Fruit fly (Drosophila melanogaster) whole organism, prepupa: ENCODE data around the gene CG14441.

Source experiments
- CG10631 ChIP-seq: fragments of 200-800 bp; sonication (Bioruptor generic); optimal IDR thresholded peaks from 2 replicates; lab custom pipeline; 2016; ENCODE audit warnings: missing biosample characterization, missing genetic modification characterization
- CG10669 ChIP-seq: fragments of 200-800 bp; sonication (Bioruptor generic); optimal IDR thresholded peaks from 3 replicates; lab custom pipeline; 2018; ENCODE audit warnings: missing biosample characterization, mild to moderate bottlenecking, missing genetic modification characterization, moderate library complexity
- CG11762 ChIP-seq: fragments of 200-800 bp; sonication (Bioruptor generic); optimal IDR thresholded peaks from 3 replicates; lab custom pipeline; 2016; ENCODE audit warnings: missing biosample characterization, missing genetic modification characterization; ENCODE audit not compliant: insufficient read depth
- CG15336 ChIP-seq: fragments of 200-800 bp; sonication (Bioruptor generic); IDR thresholded peaks from 2 replicates; pipeline ENCODE4 v1.3.6; 2022; ENCODE audit warnings: missing biosample characterization, missing genetic modification characterization
- CG1621 ChIP-seq: fragments of 200-800 bp; sonication (Bioruptor generic); optimal IDR thresholded peaks from 3 replicates; lab custom pipeline; 2018; ENCODE audit warnings: missing biosample characterization, mild to moderate bottlenecking, missing genetic modification characterization
- CG16779 ChIP-seq: fragments of 200-800 bp; sonication (Bioruptor generic); optimal IDR thresholded peaks from 3 replicates; lab custom pipeline; 2017; ENCODE audit warnings: missing biosample characterization, mild to moderate bottlenecking, missing genetic modification characterization
- CG3032 ChIP-seq: fragments of 200-800 bp; optimal IDR thresholded peaks from 2 replicates; lab custom pipeline; 2019; ENCODE audit warnings: missing biosample characterization, mild to moderate bottlenecking, missing genetic modification characterization, moderate library complexity
- CG31627 ChIP-seq: fragments of 200-800 bp; sonication (Bioruptor generic); optimal IDR thresholded peaks from 3 replicates; lab custom pipeline; 2016; ENCODE audit warnings: missing biosample characterization, missing genetic modification characterization
- CG32006 ChIP-seq: fragments of 200-800 bp; sonication (Bioruptor generic); optimal IDR thresholded peaks from 3 replicates; lab custom pipeline; 2017; ENCODE audit warnings: missing biosample characterization, mild to moderate bottlenecking, missing genetic modification characterization
- CG3919 ChIP-seq: fragments of 200-800 bp; sonication (Bioruptor generic); optimal IDR thresholded peaks from 3 replicates; lab custom pipeline; 2016; ENCODE audit warnings: missing biosample characterization, missing genetic modification characterization
- CG4318 ChIP-seq: fragments of 200-800 bp; sonication (Bioruptor generic); optimal IDR thresholded peaks from 3 replicates; lab custom pipeline; 2017; ENCODE audit warnings: missing biosample characterization, mild to moderate bottlenecking, missing genetic modification characterization
- CG6276 ChIP-seq: fragments of 200-800 bp; sonication (Bioruptor generic); optimal IDR thresholded peaks from 2 replicates; lab custom pipeline; 2017; ENCODE audit warnings: missing biosample characterization, mild to moderate bottlenecking, missing genetic modification characterization
- CG6792 ChIP-seq: fragments of 200-800 bp; sonication (Bioruptor generic); optimal IDR thresholded peaks from 3 replicates; lab custom pipeline; 2016; ENCODE audit warnings: missing biosample characterization, missing genetic modification characterization
- CG6808 ChIP-seq: fragments of 200-800 bp; sonication (Bioruptor generic); optimal IDR thresholded peaks from 3 replicates; lab custom pipeline; 2017; ENCODE audit warnings: missing biosample characterization, missing genetic modification characterization, mild to moderate bottlenecking, moderate library complexity, missing genetic modification reagents
- CG6854 ChIP-seq: fragments of 200-800 bp; sonication (Bioruptor generic); optimal IDR thresholded peaks from 2 replicates; lab custom pipeline; 2017; ENCODE audit warnings: missing biosample characterization, mild to moderate bottlenecking, missing genetic modification characterization
- CG7368 ChIP-seq: fragments of 200-800 bp; sonication (Bioruptor generic); optimal IDR thresholded peaks from 3 replicates; lab custom pipeline; 2016; ENCODE audit warnings: missing biosample characterization, missing genetic modification characterization
- CG8319 ChIP-seq: fragments of 200-800 bp; sonication (Bioruptor generic); optimal IDR thresholded peaks from 3 replicates; lab custom pipeline; 2016; ENCODE audit warnings: missing biosample characterization, missing genetic modification characterization
- CG8632 ChIP-seq: fragments of 200-800 bp; sonication (Bioruptor generic); optimal IDR thresholded peaks from 3 replicates; lab custom pipeline; 2016; ENCODE audit warnings: missing biosample characterization, missing genetic modification characterization
- CG9139 ChIP-seq: fragments of 200-800 bp; sonication (Bioruptor generic); optimal IDR thresholded peaks from 3 replicates; lab custom pipeline; 2017; ENCODE audit warnings: missing biosample characterization, mild to moderate bottlenecking, missing genetic modification characterization
- Eip93F ChIP-seq: fragments of 200-800 bp; sonication (Bioruptor generic); optimal IDR thresholded peaks from 2 replicates; lab custom pipeline; 2016; ENCODE audit warnings: missing biosample characterization, mild to moderate bottlenecking, missing genetic modification characterization
- Ets21C ChIP-seq: fragments of 200-800 bp; sonication (Bioruptor generic); optimal IDR thresholded peaks from 3 replicates; lab custom pipeline; 2016; ENCODE audit warnings: missing biosample characterization, missing genetic modification characterization
- Ets96B ChIP-seq: fragments of 200-800 bp; optimal IDR thresholded peaks from 2 replicates; lab custom pipeline; 2019; ENCODE audit warnings: missing biosample characterization, mild to moderate bottlenecking, missing genetic modification characterization, moderate library complexity
- Gug ChIP-seq: fragments of 200-800 bp; sonication (Bioruptor generic); IDR thresholded peaks from 2 replicates; pipeline ENCODE4 v1.3.6; 2022; ENCODE audit warnings: missing biosample characterization, missing genetic modification characterization
- Hr39 ChIP-seq: fragments of 200-800 bp; sonication (Bioruptor generic); optimal IDR thresholded peaks from 2 replicates; lab custom pipeline; 2016; ENCODE audit warnings: missing biosample characterization, missing genetic modification characterization
- Hr4 ChIP-seq: fragments of 200-800 bp; sonication (Bioruptor generic); optimal IDR thresholded peaks from 3 replicates; lab custom pipeline; 2016; ENCODE audit warnings: missing biosample characterization, missing genetic modification characterization
- Lpt ChIP-seq: fragments of 200-800 bp; sonication (Bioruptor generic); optimal IDR thresholded peaks from 3 replicates; lab custom pipeline; 2016; ENCODE audit warnings: missing biosample characterization, missing genetic modification characterization
- Met ChIP-seq: fragments of 200-800 bp; sonication (Bioruptor generic); optimal IDR thresholded peaks from 3 replicates; lab custom pipeline; 2016; ENCODE audit warnings: missing biosample characterization, missing genetic modification characterization
- Smox ChIP-seq: fragments of 200-800 bp; sonication (Bioruptor generic); optimal IDR thresholded peaks from 3 replicates; lab custom pipeline; 2016; ENCODE audit warnings: missing biosample characterization, missing genetic modification characterization
- Sox102F ChIP-seq: fragments of 200-800 bp; sonication (Bioruptor generic); optimal IDR thresholded peaks from 2 replicates; lab custom pipeline; 2016; ENCODE audit warnings: missing biosample characterization, mild to moderate bottlenecking, missing genetic modification characterization
- Sox14 ChIP-seq: fragments of 200-800 bp; sonication (Bioruptor generic); optimal IDR thresholded peaks from 3 replicates; lab custom pipeline; 2016; ENCODE audit warnings: missing biosample characterization, missing genetic modification characterization
- Sox15 ChIP-seq: fragments of 200-800 bp; sonication (Bioruptor generic); optimal IDR thresholded peaks from 3 replicates; lab custom pipeline; 2016; ENCODE audit warnings: missing biosample characterization, missing genetic modification characterization
- achi ChIP-seq: fragments of 200-800 bp; sonication (Bioruptor generic); optimal IDR thresholded peaks from 3 replicates; lab custom pipeline; 2016; ENCODE audit warnings: missing biosample characterization, missing genetic modification characterization
- acj6 ChIP-seq: fragments of 200-800 bp; sonication (Bioruptor generic); optimal IDR thresholded peaks from 3 replicates; lab custom pipeline; 2016; ENCODE audit warnings: missing biosample characterization, missing genetic modification characterization
- cyc ChIP-seq: fragments of 200-800 bp; sonication (Bioruptor generic); optimal IDR thresholded peaks from 3 replicates; lab custom pipeline; 2016; ENCODE audit warnings: missing biosample characterization, missing genetic modification characterization
- dac ChIP-seq: fragments of 200-800 bp; sonication (Bioruptor generic); optimal IDR thresholded peaks from 2 replicates; lab custom pipeline; 2017; ENCODE audit warnings: missing biosample characterization, mild to moderate bottlenecking, missing genetic modification characterization
- dsx ChIP-seq: fragments of 200-800 bp; optimal IDR thresholded peaks from 3 replicates; lab custom pipeline; 2019; ENCODE audit warnings: missing biosample characterization, mild to moderate bottlenecking, missing genetic modification characterization, moderate library complexity; ENCODE audit not compliant: poor library complexity, severe bottlenecking
- esn ChIP-seq: fragments of 200-800 bp; sonication (Bioruptor generic); optimal IDR thresholded peaks from 2 replicates; lab custom pipeline; 2016; ENCODE audit warnings: missing biosample characterization, mild to moderate bottlenecking, missing genetic modification characterization, moderate library complexity
- fd59A ChIP-seq: fragments of 200-800 bp; sonication (Bioruptor generic); optimal IDR thresholded peaks from 2 replicates; lab custom pipeline; 2017; ENCODE audit warnings: missing biosample characterization, mild to moderate bottlenecking, missing genetic modification characterization, missing genetic modification reagents
- fkh ChIP-seq: fragments of 200-800 bp; sonication (Bioruptor generic); optimal IDR thresholded peaks from 3 replicates; lab custom pipeline; 2017; ENCODE audit warnings: missing biosample characterization, mild to moderate bottlenecking, missing genetic modification characterization, moderate library complexity
- lz ChIP-seq: fragments of 200-800 bp; sonication (Bioruptor generic); optimal IDR thresholded peaks from 3 replicates; lab custom pipeline; 2016; ENCODE audit warnings: missing biosample characterization, missing genetic modification characterization
- pdm3 ChIP-seq: fragments of 200-800 bp; sonication (Bioruptor generic); optimal IDR thresholded peaks from 3 replicates; lab custom pipeline; 2016; ENCODE audit warnings: missing biosample characterization, missing genetic modification characterization
- ss ChIP-seq, 2 experiments: fragments of 200-800 bp; sonication (Bioruptor generic); optimal IDR thresholded peaks; 2 replicates in 1 of 2; 3 replicates in 1 of 2; lab custom pipeline; 2017 to 2018; ENCODE audit warnings: mild to moderate bottlenecking in 2 of 2, missing biosample characterization in 2 of 2, missing genetic modification characterization in 2 of 2, moderate library complexity in 1 of 2
- svp ChIP-seq: fragments of 200-800 bp; sonication (Bioruptor generic); peaks from one replicate; lab custom pipeline; 2016; ENCODE audit warnings: missing biosample characterization, missing genetic modification characterization
- topi ChIP-seq: fragments of 200-800 bp; sonication (Bioruptor generic); optimal IDR thresholded peaks from 3 replicates; lab custom pipeline; 2016; ENCODE audit warnings: missing biosample characterization, missing genetic modification characterization

Gene CG14441

dm6 chrX:6656626-6657558, 42.4 kb upstream of the CG14441 start (continued):
- TF ChIP-seq Lpt (GFP tag; lab: Kevin White, UChicago) (no peak), CG4318 (GFP tag; lab: Kevin White, UChicago) (no peak), lz (no peak), achi (peak; percentile 13), pdm3 (GFP tag; lab: Kevin White, UChicago) (peak; percentile 34), Sox14 (GFP tag; lab: Kevin White, UChicago) (no peak), CG1621 (tag; lab: Kevin White, UChicago) (peak; percentile 37), cyc (GFP tag; lab: Kevin White, UChicago) (no peak), Eip93F (GFP tag; lab: Kevin White, UChicago) (peak; percentile 60), CG32006 (GFP tag; lab: Kevin White, UChicago) (peak; percentile 38), CG9139 (GFP tag; lab: Kevin White, UChicago) (no peak), CG8319 (no peak), fkh (no peak), Sox15 (GFP tag; lab: Kevin White, UChicago) (no peak), esn (peak; percentile 12), Gug (GFP tag; lab: Robert Waterston, UW) (0 out of 2 replicates have a peak, but pooled peaks have one; percentile 9), CG6808 (GFP tag; lab: Kevin White, UChicago) (peak; percentile 40), CG3032 (peak; percentile 44), CG6854 (GFP tag; lab: Kevin White, UChicago) (peak; percentile 46), Ets96B (tag; lab: Kevin White, UChicago) (peak; percentile 48), Hr39 (GFP tag; lab: Kevin White, UChicago) (no peak), Smox (GFP tag; lab: Kevin White, UChicago) (no peak), CG8632 (GFP tag; lab: Kevin White, UChicago) (peak; percentile 39), acj6 (GFP tag; lab: Kevin White, UChicago) (peak; percentile 26), Ets21C (no peak)
- TF ChIP-seq, all 60 proteins: peak for 35

DNA sequence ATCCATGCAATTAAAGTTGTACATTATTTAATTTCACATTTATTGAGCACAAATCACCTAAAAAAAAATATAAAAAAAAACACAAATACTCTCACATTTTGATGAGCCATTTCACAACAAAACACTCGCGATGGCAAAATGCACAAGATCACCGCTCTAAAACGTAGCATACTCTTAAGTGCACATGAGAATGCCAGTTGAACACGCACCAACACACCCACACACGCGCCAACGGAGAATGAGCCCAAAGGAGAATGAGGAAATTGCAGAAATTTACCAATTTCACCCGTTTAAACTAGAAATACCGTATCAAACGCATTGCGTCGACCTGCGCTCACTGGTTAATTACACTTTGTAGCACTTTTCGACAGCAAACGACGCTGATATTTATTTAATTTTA, 39.4 kb upstream of the CG14441 start:
- TF ChIP-seq CG15336 (GFP tag; lab: Robert Waterston, UW): 0 out of 2 replicates have a peak, but pooled peaks have one; percentile 20
- no peak for TF ChIP-seq CG10669
- TF ChIP-seq CG1621 (tag; lab: Kevin White, UChicago): peak; percentile 76
- TF ChIP-seq, all 60 proteins: peak for 2

- TF ChIP-seq lz: no peak
- TF ChIP-seq esn: peak; percentile 48
- TF ChIP-seq CG3919 (GFP tag; lab: Kevin White, UChicago): no peak
- TF ChIP-seq Sox102F (GFP tag; lab: Kevin White, UChicago): peak; percentile 20
- no peak for TF ChIP-seq CG7368 (GFP tag; lab: Kevin White, UChicago)
- no peak for TF ChIP-seq CG10631 (GFP tag; lab: Kevin White, UChicago)
- TF ChIP-seq ss (GFP tag; optimal IDR thresholded peaks at IDR 0.05; lab: Kevin White, UChicago): no peak
- TF ChIP-seq Smox (GFP tag; lab: Kevin White, UChicago): no peak
- TF ChIP-seq CG16779 (tag; lab: Kevin White, UChicago): no peak
- no peak for TF ChIP-seq CG31627 (GFP tag; lab: Kevin White, UChicago)
- no peak for TF ChIP-seq CG6276 (GFP tag; lab: Kevin White, UChicago)
- TF ChIP-seq CG9139 (GFP tag; lab: Kevin White, UChicago): no peak
- no peak for TF ChIP-seq CG3032
- TF ChIP-seq fd59A (GFP tag; lab: Kevin White, UChicago): no peak
- TF ChIP-seq Hr39 (GFP tag; lab: Kevin White, UChicago): no peak
- no peak for TF ChIP-seq dac (GFP tag; lab: Kevin White, UChicago)
- TF ChIP-seq Eip93F (GFP tag; lab: Kevin White, UChicago): no peak
- no peak for TF ChIP-seq CG11762 (GFP tag; lab: Kevin White, UChicago)
- TF ChIP-seq topi (GFP tag; lab: Kevin White, UChicago): no peak
- peak; percentile 12 for TF ChIP-seq Met (GFP tag; lab: Kevin White, UChicago)
- no peak for TF ChIP-seq svp (GFP tag; lab: Kevin White, UChicago)
- no peak for TF ChIP-seq CG6792
- TF ChIP-seq cyc (GFP tag; lab: Kevin White, UChicago): no peak
- peak; percentile 7 for TF ChIP-seq CG10669
- TF ChIP-seq dsx (GFP tag; lab: Kevin White, UChicago): no peak
- no peak for TF ChIP-seq Hr4
- no peak for TF ChIP-seq Sox14 (GFP tag; lab: Kevin White, UChicago)
- peak; percentile 33 for TF ChIP-seq fkh
- peak; percentile 9 for TF ChIP-seq CG6854 (GFP tag; lab: Kevin White, UChicago)
These were observed 37.9 kb upstream of the CG14441 start, which contains the start of the genes CG3224 and Ctr1A for dm6 chrX:6661392-6661837. CG3224 (minus strand) TSS chrX:6661462. Ctr1A (plus strand) TSS chrX:6661647.
